Worm (Caenorhabditis elegans): ENCODE measurements around the gene F20A1.2.

- TF ChIP-seq nhr-28 (tag; optimal IDR thresholded peaks at IDR 0.05) = no peak
- TF ChIP-seq mls-2 (tag; optimal IDR thresholded peaks at IDR 0.05) = no peak
- no peak for TF ChIP-seq snpc-4 (tag; optimal IDR thresholded peaks at IDR 0.05)
- TF ChIP-seq unc-39 (tag; optimal IDR thresholded peaks at IDR 0.05) = no peak
- TF ChIP-seq unc-62 (GFP tag; optimal IDR thresholded peaks at IDR 0.05) = no peak
- no peak for TF ChIP-seq drap-1 (GFP tag; optimal IDR thresholded peaks at IDR 0.05)
- TF ChIP-seq nhr-12 (tag; optimal IDR thresholded peaks at IDR 0.05) = no peak
Observed at ce11 chrV:7069605-7070004, 23.5 kb downstream of the F20A1.2 start.

All from whole organism, mixed stage, embryonic.